Fruit fly (Drosophila melanogaster) whole organism, wandering third instar larva: ENCODE measurements around the gene CG10019.

Experiments
- Abd-B ChIP-seq: fragments of >200 bp; optimal IDR thresholded peaks from 2 replicates; lab custom pipeline; 2017; ENCODE audit warnings: missing biosample characterization, missing genetic modification characterization
- CG32264 ChIP-seq: fragments of 200-800 bp; sonication (Bioruptor generic); optimal IDR thresholded peaks from 2 replicates; lab custom pipeline; 2016; ENCODE audit warnings: missing biosample characterization, missing genetic modification characterization
- CG9705 ChIP-seq: fragments of 200-800 bp; sonication (Bioruptor generic); optimal IDR thresholded peaks from 2 replicates; lab custom pipeline; 2018; ENCODE audit warnings: missing biosample characterization, mild to moderate bottlenecking, missing genetic modification characterization
- CrebA ChIP-seq: fragments of 200-800 bp; sonication (Bioruptor generic); optimal IDR thresholded peaks from 2 replicates; lab custom pipeline; 2016; ENCODE audit warnings: missing biosample characterization, mild to moderate bottlenecking, missing genetic modification characterization, borderline replicate concordance
- Dfd ChIP-seq: fragments of >200 bp; optimal IDR thresholded peaks from 2 replicates; lab custom pipeline; 2017; ENCODE audit warnings: missing biosample characterization, missing genetic modification characterization
- Dif ChIP-seq: fragments of 200-275, 200-300 bp; sonication (Bioruptor generic); optimal IDR thresholded peaks from 2 replicates; lab custom pipeline; 2018; ENCODE audit warnings: missing biosample characterization, missing genetic modification characterization; ENCODE audit not compliant: partially characterized antibody
- GATAd ChIP-seq: sonication (Bioruptor generic); optimal IDR thresholded peaks from 2 replicates; lab custom pipeline; 2016; ENCODE audit warnings: missing biosample characterization, missing genetic modification characterization
- HLH106 ChIP-seq: fragments of 200-800 bp; optimal IDR thresholded peaks from 3 replicates; lab custom pipeline; 2019; ENCODE audit warnings: missing biosample characterization, mild to moderate bottlenecking, missing genetic modification characterization, moderate library complexity
- Hnf4 ChIP-seq: fragments of 200-800 bp; sonication (Bioruptor generic); optimal IDR thresholded peaks from 2 replicates; lab custom pipeline; 2016; ENCODE audit warnings: missing biosample characterization, mild to moderate bottlenecking, missing genetic modification characterization
- Hr78 ChIP-seq: fragments of >200 bp; optimal IDR thresholded peaks from 2 replicates; lab custom pipeline; 2017; ENCODE audit warnings: missing biosample characterization, missing genetic modification characterization
- Hr83 ChIP-seq: fragments of 200-300 bp; sonication (Bioruptor generic); optimal IDR thresholded peaks from 2 replicates; lab custom pipeline; 2016; ENCODE audit warnings: missing biosample characterization, mild to moderate bottlenecking, missing genetic modification characterization, moderate library complexity; ENCODE audit not compliant: poor library complexity, severe bottlenecking
- Jra ChIP-seq: sonication (Bioruptor generic); optimal IDR thresholded peaks from 2 replicates; lab custom pipeline; 2016; ENCODE audit warnings: missing biosample characterization, missing genetic modification characterization
- Mio ChIP-seq: sonication (Bioruptor generic); optimal IDR thresholded peaks from 2 replicates; lab custom pipeline; 2016; ENCODE audit warnings: missing biosample characterization, missing genetic modification characterization
- Myc ChIP-seq: fragments of >200 bp; optimal IDR thresholded peaks from 2 replicates; lab custom pipeline; 2017
- N ChIP-seq: fragments of >200 bp; optimal IDR thresholded peaks from 2 replicates; lab custom pipeline; 2018; ENCODE audit warnings: missing biosample characterization, missing external identifiers, missing genetic modification characterization
- OdsH ChIP-seq: fragments of 200-800 bp; sonication (Bioruptor generic); optimal IDR thresholded peaks from 2 replicates; lab custom pipeline; 2016; ENCODE audit warnings: missing biosample characterization, mild to moderate bottlenecking, missing genetic modification characterization
- Rel ChIP-seq, 2 experiments: fragments of 200-800 bp; sonication (Bioruptor generic) in 1 of 2; optimal IDR thresholded peaks; 2 replicates in 1 of 2; 3 replicates in 1 of 2; lab custom pipeline; 2016 to 2019; ENCODE audit warnings: mild to moderate bottlenecking in 2 of 2, missing biosample characterization in 2 of 2, missing genetic modification characterization in 2 of 2, moderate library complexity in 1 of 2
- Sp1 ChIP-seq: fragments of 200-800 bp; sonication (Bioruptor generic); optimal IDR thresholded peaks from 3 replicates; lab custom pipeline; 2019; ENCODE audit warnings: missing biosample characterization, mild to moderate bottlenecking, missing genetic modification characterization, moderate library complexity
- Vsx2 ChIP-seq: fragments of 200-300, 225-300 bp; sonication (Bioruptor generic); optimal IDR thresholded peaks from 2 replicates; lab custom pipeline; 2018; ENCODE audit warnings: missing biosample characterization, missing genetic modification characterization; ENCODE audit not compliant: partially characterized antibody
- br ChIP-seq: fragments of 200-800 bp; sonication (Bioruptor generic); optimal IDR thresholded peaks from 2 replicates; lab custom pipeline; 2016; ENCODE audit warnings: missing biosample characterization, missing genetic modification characterization
- brk ChIP-seq: fragments of 200-800 bp; sonication (Bioruptor generic); optimal IDR thresholded peaks from 2 replicates; lab custom pipeline; 2016; ENCODE audit warnings: missing biosample characterization, mild to moderate bottlenecking, missing genetic modification characterization
- dl ChIP-seq, 2 experiments: fragments of 175-275, 200-275 bp in 1 of 2; fragments of 200-275 bp in 1 of 2; sonication (Bioruptor generic); optimal IDR thresholded peaks; lab custom pipeline; 2018; ENCODE audit warnings: mild to moderate bottlenecking in 2 of 2, missing biosample characterization in 2 of 2, missing genetic modification characterization in 2 of 2, moderate library complexity in 2 of 2; ENCODE audit not compliant: partially characterized antibody in 2 of 2, insufficient read depth in 1 of 2
- dmrt93B ChIP-seq: fragments of 200-800 bp; sonication (Bioruptor generic); optimal IDR thresholded peaks from 2 replicates; lab custom pipeline; 2018; ENCODE audit warnings: missing biosample characterization, mild to moderate bottlenecking, missing genetic modification characterization
- dsf ChIP-seq: sonication (Bioruptor generic); optimal IDR thresholded peaks from 2 replicates; lab custom pipeline; 2016; ENCODE audit warnings: missing biosample characterization, missing genetic modification characterization, borderline replicate concordance
- ey ChIP-seq: fragments of 200-800 bp; sonication (Bioruptor generic); optimal IDR thresholded peaks from 2 replicates; lab custom pipeline; 2016; ENCODE audit warnings: missing biosample characterization, missing genetic modification characterization
- foxo ChIP-seq, 2 experiments: fragments of 200-800 bp; sonication (Bioruptor generic); optimal IDR thresholded peaks; 2 replicates in 1 of 2; 3 replicates in 1 of 2; lab custom pipeline; 2016 to 2017; ENCODE audit warnings: missing biosample characterization in 2 of 2, missing genetic modification characterization in 2 of 2
- fru ChIP-seq: fragments of 200-800 bp; sonication (Bioruptor generic); optimal IDR thresholded peaks from 3 replicates; lab custom pipeline; 2016; ENCODE audit warnings: missing biosample characterization, mild to moderate bottlenecking, missing genetic modification characterization
- h ChIP-seq: fragments of 200-800 bp; sonication (Bioruptor generic); optimal IDR thresholded peaks from 3 replicates; lab custom pipeline; 2016; ENCODE audit warnings: missing biosample characterization, mild to moderate bottlenecking, missing genetic modification characterization
- jim ChIP-seq: fragments of 175-275, 200-325 bp; sonication (Bioruptor generic); optimal IDR thresholded peaks from 2 replicates; lab custom pipeline; 2016; ENCODE audit warnings: missing biosample characterization, mild to moderate bottlenecking, missing genetic modification characterization
- lola ChIP-seq: fragments of >200 bp; optimal IDR thresholded peaks from 2 replicates; lab custom pipeline; 2017; ENCODE audit warnings: missing biosample characterization, missing genetic modification characterization
- pan ChIP-seq: fragments of >200 bp; optimal IDR thresholded peaks from 2 replicates; lab custom pipeline; 2017
- psq ChIP-seq: fragments of 200-800 bp; sonication (Bioruptor generic); optimal IDR thresholded peaks from 3 replicates; lab custom pipeline; 2017; ENCODE audit warnings: missing biosample characterization, mild to moderate bottlenecking, missing genetic modification characterization, moderate library complexity
- rgr ChIP-seq: fragments of 200-800 bp; sonication (Bioruptor generic); optimal IDR thresholded peaks from 3 replicates; lab custom pipeline; 2016; ENCODE audit warnings: missing biosample characterization, mild to moderate bottlenecking, missing genetic modification characterization
- sage ChIP-seq: fragments of 200-800 bp; sonication (Bioruptor generic); optimal IDR thresholded peaks from 2 replicates; lab custom pipeline; 2016; ENCODE audit warnings: missing biosample characterization, mild to moderate bottlenecking, missing genetic modification characterization
- sv ChIP-seq: fragments of 200-800 bp; sonication (Bioruptor generic); optimal IDR thresholded peaks from 3 replicates; lab custom pipeline; 2016; ENCODE audit warnings: missing biosample characterization, missing genetic modification characterization
- tai ChIP-seq: sonication (Bioruptor generic); optimal IDR thresholded peaks from 2 replicates; lab custom pipeline; 2016; ENCODE audit warnings: missing biosample characterization, missing genetic modification characterization
- usp ChIP-seq: fragments of >200 bp; optimal IDR thresholded peaks from 2 replicates; lab custom pipeline; 2017; ENCODE audit warnings: missing biosample characterization, missing genetic modification characterization
- woc ChIP-seq: sonication (Bioruptor generic); optimal IDR thresholded peaks from 2 replicates; lab custom pipeline; 2016; ENCODE audit warnings: missing biosample characterization, mild to moderate bottlenecking, missing genetic modification characterization

The CG10019 gene

dm6 chr2L:3778157-3779060 is 48.1 kb downstream of the CG10019 start:
- TF ChIP-seq Hnf4 (GFP tag; lab: Kevin White, UChicago): peak; percentile 20
- peak; percentile 68 for TF ChIP-seq fru (GFP tag; lab: Kevin White, UChicago)
- no peak for TF ChIP-seq dsf (GFP tag; lab: Kevin White, UChicago)
- TF ChIP-seq tai: peak; percentile 43
- no peak for TF ChIP-seq Myc
- TF ChIP-seq br (GFP tag; lab: Kevin White, UChicago): peak; percentile 32
- peak; percentile 82 for TF ChIP-seq psq (GFP tag; lab: Kevin White, UChicago)
- TF ChIP-seq woc (GFP tag; lab: Kevin White, UChicago): peak; percentile 23
- TF ChIP-seq sage (GFP tag; lab: Kevin White, UChicago): peak; percentile 77
- TF ChIP-seq h: peak; percentile 73
- peak; percentile 70 for TF ChIP-seq Rel (GFP tag; optimal IDR thresholded peaks at IDR 0.05; lab: Kevin White, UChicago)
- TF ChIP-seq Rel (tag; optimal IDR thresholded peaks at IDR 0.05; lab: Kevin White, UChicago): peak; percentile 39
- peak; percentile 77 for TF ChIP-seq brk (GFP tag; lab: Kevin White, UChicago)
- TF ChIP-seq CG9705 (GFP tag; lab: Kevin White, UChicago): peak; percentile 44
- TF ChIP-seq GATAd: no peak
- no peak for TF ChIP-seq N (GFP tag; lab: Kevin White, UChicago)
- no peak for TF ChIP-seq jim (GFP tag; lab: Kevin White, UChicago)
- no peak for TF ChIP-seq Dfd (GFP tag; lab: Kevin White, UChicago)
- no peak for TF ChIP-seq sv (GFP tag; lab: Kevin White, UChicago)
- peak; percentile 89 for TF ChIP-seq rgr
- TF ChIP-seq foxo (GFP tag; optimal IDR thresholded peaks at IDR 0.05; lab: Kevin White, UChicago): peak in 1 of 2 experiments; percentile 88
- no peak for TF ChIP-seq Abd-B (GFP tag; lab: Kevin White, UChicago)
- TF ChIP-seq Hr78 (GFP tag; lab: Kevin White, UChicago): no peak
- peak; percentile 45 for TF ChIP-seq Dif (GFP tag; lab: Kevin White, UChicago)
- TF ChIP-seq CrebA (GFP tag; lab: Kevin White, UChicago): peak; percentile 67
- TF ChIP-seq ey (GFP tag; lab: Kevin White, UChicago): peak; percentile 65
- peak; percentile 45 for TF ChIP-seq Jra (GFP tag; lab: Kevin White, UChicago)
- TF ChIP-seq Mio: no peak
- TF ChIP-seq HLH106: peak; percentile 85
- TF ChIP-seq Hr83 (GFP tag; lab: Kevin White, UChicago): peak; percentile 30
- TF ChIP-seq dmrt93B (GFP tag; lab: Kevin White, UChicago): peak; percentile 50
- TF ChIP-seq pan (lab: Kevin White, UChicago): no peak
- TF ChIP-seq lola: no peak
- peak; percentile 89 for TF ChIP-seq OdsH (GFP tag; lab: Kevin White, UChicago)
- no peak for TF ChIP-seq usp (GFP tag; lab: Kevin White, UChicago)
- TF ChIP-seq dl (GFP tag; optimal IDR thresholded peaks at IDR 0.05; lab: Kevin White, UChicago; ENCODE audit: insufficient read depth in 1 of 2, partially characterized antibody in 2 of 2): peak in 1 of 2 experiments; percentile 20
- peak; percentile 21 for TF ChIP-seq CG32264
- TF ChIP-seq Vsx2 (GFP tag; lab: Kevin White, UChicago): peak; percentile 46
- TF ChIP-seq Sp1 (GFP tag; lab: Kevin White, UChicago): peak; percentile 85

dm6 chr2L:3779143-3779788 is 49.0 kb downstream of the CG10019 start:
- TF ChIP-seq HLH106 (peak; percentile 42), brk (GFP tag; lab: Kevin White, UChicago) (no peak), Sp1 (GFP tag; lab: Kevin White, UChicago) (peak; percentile 46), br (GFP tag; lab: Kevin White, UChicago) (peak; percentile 2), Rel (GFP tag; optimal IDR thresholded peaks at IDR 0.05; lab: Kevin White, UChicago) (no peak), Rel (tag; optimal IDR thresholded peaks at IDR 0.05; lab: Kevin White, UChicago) (peak; percentile 32), lola (no peak), psq (GFP tag; lab: Kevin White, UChicago) (no peak), CG32264 (no peak), pan (lab: Kevin White, UChicago) (peak; percentile 16), sage (GFP tag; lab: Kevin White, UChicago) (no peak), Jra (GFP tag; lab: Kevin White, UChicago) (no peak), CrebA (GFP tag; lab: Kevin White, UChicago) (peak; percentile 4), ey (GFP tag; lab: Kevin White, UChicago) (no peak), foxo (GFP tag; optimal IDR thresholded peaks at IDR 0.05; lab: Kevin White, UChicago) (peak in 1 of 2 experiments; percentile 18), rgr (no peak), Dif (GFP tag; lab: Kevin White, UChicago) (no peak), Hr83 (GFP tag; lab: Kevin White, UChicago) (no peak), Myc (no peak), N (GFP tag; lab: Kevin White, UChicago) (no peak), jim (GFP tag; lab: Kevin White, UChicago) (no peak), Hr78 (GFP tag; lab: Kevin White, UChicago) (no peak)
